Fruit fly (Drosophila melanogaster) whole organism, embryonic: Measurements from ENCODE around the gene Gr64d.

ENCODE experiments used
- Ada2b ChIP-seq: fragments of 200-800 bp; sonication (Bioruptor generic); IDR thresholded peaks from 2 replicates; pipeline ENCODE4 v1.3.6; 2022; ENCODE audit warnings: missing biosample characterization, missing genetic modification characterization
- Bgb ChIP-seq: fragments of 200-800 bp; sonication (Bioruptor generic); IDR thresholded peaks from 2 replicates; pipeline ENCODE4 v1.3.6; 2022; ENCODE audit warnings: missing biosample characterization, missing genetic modification characterization; ENCODE audit not compliant: partially characterized antibody
- Blimp-1 ChIP-seq: fragments of 200-800 bp; sonication (Bioruptor generic); optimal IDR thresholded peaks from 3 replicates; lab custom pipeline; 2018; ENCODE audit warnings: missing biosample characterization, missing genetic modification characterization, mild to moderate bottlenecking, moderate library complexity, missing genetic modification reagents
- CG11504 ChIP-seq: fragments of 200-800 bp; sonication (Bioruptor generic); optimal IDR thresholded peaks from 3 replicates; lab custom pipeline; 2019; ENCODE audit warnings: missing biosample characterization, mild to moderate bottlenecking, missing genetic modification characterization, moderate library complexity
- CG12071 ChIP-seq: fragments of 200-800 bp; sonication (Bioruptor generic); optimal IDR thresholded peaks from 3 replicates; lab custom pipeline; 2018; ENCODE audit warnings: missing biosample characterization, mild to moderate bottlenecking, missing genetic modification characterization
- CG12659 ChIP-seq: fragments of 200-800 bp; sonication (Bioruptor generic); optimal IDR thresholded peaks from 3 replicates; lab custom pipeline; 2017; ENCODE audit warnings: mild to moderate bottlenecking, missing biosample characterization, missing genetic modification reagents, missing genetic modification characterization
- CG13287 ChIP-seq: fragments of 200-800 bp; sonication (Bioruptor generic); IDR thresholded peaks from 2 replicates; pipeline ENCODE4 v1.3.6; 2022; ENCODE audit warnings: missing biosample characterization, missing genetic modification characterization; ENCODE audit not compliant: partially characterized antibody
- CG13424 ChIP-seq: fragments of 200-800 bp; sonication (Bioruptor generic); optimal IDR thresholded peaks from 2 replicates; lab custom pipeline; 2019; ENCODE audit warnings: missing biosample characterization, mild to moderate bottlenecking, missing genetic modification characterization, moderate library complexity
- CG14050 ChIP-seq: fragments of 200-800 bp; sonication (Bioruptor generic); IDR thresholded peaks from 3 replicates; pipeline ENCODE4 v1.3.6; 2022; ENCODE audit warnings: missing biosample characterization, missing genetic modification characterization
- CG15601 ChIP-seq: fragments of 200-800 bp; sonication (Bioruptor generic); optimal IDR thresholded peaks from 3 replicates; lab custom pipeline; 2019; ENCODE audit warnings: missing biosample characterization, mild to moderate bottlenecking, missing genetic modification characterization, moderate library complexity
- CG17385 ChIP-seq: fragments of 200-800 bp; sonication (Bioruptor generic); optimal IDR thresholded peaks from 3 replicates; lab custom pipeline; 2018; ENCODE audit warnings: missing biosample characterization, mild to moderate bottlenecking, missing genetic modification characterization
- CG6175 ChIP-seq: fragments of 200-800 bp; sonication (Bioruptor generic); IDR thresholded peaks from 3 replicates; pipeline ENCODE4 v1.3.6; 2022; ENCODE audit warnings: missing biosample characterization, missing genetic modification characterization
- CG7786 ChIP-seq: fragments of 200-800 bp; sonication (Bioruptor generic); optimal IDR thresholded peaks from 2 replicates; lab custom pipeline; 2016; ENCODE audit warnings: missing biosample characterization, missing genetic modification characterization
- CG7839 ChIP-seq: fragments of 200-800 bp; sonication (Bioruptor generic); optimal IDR thresholded peaks from 3 replicates; lab custom pipeline; 2018; ENCODE audit warnings: missing biosample characterization, mild to moderate bottlenecking, missing genetic modification characterization, moderate library complexity
- D19A ChIP-seq: fragments of 200-800 bp; optimal IDR thresholded peaks from 3 replicates; lab custom pipeline; 2019; ENCODE audit warnings: missing biosample characterization, mild to moderate bottlenecking, missing genetic modification characterization, moderate library complexity
- Dek ChIP-seq: fragments of 200-800 bp; sonication (Bioruptor generic); optimal IDR thresholded peaks from 3 replicates; lab custom pipeline; 2019; ENCODE audit warnings: missing biosample characterization, mild to moderate bottlenecking, missing genetic modification characterization, moderate library complexity
- Dll ChIP-seq: fragments of 200-800 bp; sonication (Bioruptor generic); IDR thresholded peaks from 4 replicates; pipeline ENCODE4 v1.3.6; 2022; ENCODE audit warnings: missing biosample characterization, missing genetic modification characterization; ENCODE audit not compliant: partially characterized antibody
- Doc2 ChIP-seq: fragments of 200-800 bp; sonication (Bioruptor generic); IDR thresholded peaks from 2 replicates; pipeline ENCODE4 v1.3.6; 2022; ENCODE audit warnings: missing biosample characterization, missing genetic modification characterization
- Ets65A ChIP-seq: fragments of 200-800 bp; sonication (Bioruptor generic); peaks from one replicate; lab custom pipeline; 2016; ENCODE audit warnings: missing biosample characterization, missing genetic modification characterization
- GATAe ChIP-seq: fragments of 200-800 bp; sonication (Bioruptor generic); conservative IDR thresholded peaks from 2 replicates; pipeline ENCODE4 v1.3.6; 2022; ENCODE audit warnings: missing biosample characterization, missing genetic modification characterization
- Hey ChIP-seq: fragments of 200-800 bp; sonication (Bioruptor generic); optimal IDR thresholded peaks from 3 replicates; lab custom pipeline; 2018; ENCODE audit warnings: missing biosample characterization, mild to moderate bottlenecking, missing genetic modification characterization
- Hr39 ChIP-seq: fragments of >200 bp; optimal IDR thresholded peaks from 2 replicates; lab custom pipeline; 2017
- Med ChIP-seq: fragments of 200-800 bp; sonication (Bioruptor generic); peaks from one replicate; lab custom pipeline; 2016; ENCODE audit warnings: missing biosample characterization, missing genetic modification characterization, mild to moderate bottlenecking, inconsistent platforms, moderate library complexity
- Nf-YC ChIP-seq: fragments of 200-800 bp; optimal IDR thresholded peaks from 3 replicates; lab custom pipeline; 2019; ENCODE audit warnings: missing biosample characterization, mild to moderate bottlenecking, missing genetic modification characterization, moderate library complexity
- Pdp1 ChIP-seq, 2 experiments: fragments of 200-800 bp; sonication (Bioruptor generic); optimal IDR thresholded peaks; 3 replicates each; lab custom pipeline; 2016; ENCODE audit warnings: missing biosample characterization in 2 of 2, missing genetic modification characterization in 2 of 2, mild to moderate bottlenecking in 1 of 2, moderate library complexity in 1 of 2
- Ptx1 ChIP-seq: fragments of 200-800 bp; sonication (Bioruptor generic); IDR thresholded peaks from 2 replicates; pipeline ENCODE4 v1.3.6; 2022; ENCODE audit warnings: missing biosample characterization, missing genetic modification characterization
- Ravus ChIP-seq: fragments of 200-800 bp; sonication (Bioruptor generic); IDR thresholded peaks from 2 replicates; pipeline ENCODE4 v1.3.6; 2022; ENCODE audit warnings: missing biosample characterization, missing genetic modification characterization
- Sin3A ChIP-seq: fragments of >200 bp; optimal IDR thresholded peaks from 2 replicates; lab custom pipeline; 2018
- Xbp1 ChIP-seq: fragments of 200-800 bp; sonication (Bioruptor generic); optimal IDR thresholded peaks from 3 replicates; lab custom pipeline; 2016; ENCODE audit warnings: missing biosample characterization, mild to moderate bottlenecking, missing genetic modification characterization
- ash1 ChIP-seq: fragments of 200-800 bp; sonication (Bioruptor generic); optimal IDR thresholded peaks from 2 replicates; lab custom pipeline; 2018; ENCODE audit warnings: missing biosample characterization, mild to moderate bottlenecking, missing genetic modification characterization
- az2 ChIP-seq: fragments of 200-800 bp; sonication (Bioruptor generic); optimal IDR thresholded peaks from 3 replicates; lab custom pipeline; 2016; ENCODE audit warnings: missing biosample characterization, missing genetic modification characterization
- cad ChIP-seq: fragments of >200 bp; optimal IDR thresholded peaks from 2 replicates; lab custom pipeline; 2017; ENCODE audit warnings: missing biosample characterization, missing genetic modification characterization
- chm ChIP-seq: fragments of 200-800 bp; sonication (Bioruptor generic); IDR thresholded peaks from 2 replicates; pipeline ENCODE4 v1.3.6; 2022; ENCODE audit warnings: missing biosample characterization, missing genetic modification characterization
- dati ChIP-seq: fragments of 200-800 bp; sonication (Bioruptor generic); IDR thresholded peaks from 2 replicates; pipeline ENCODE4 v1.3.6; 2022; ENCODE audit warnings: missing biosample characterization, missing genetic modification characterization
- dysf ChIP-seq: fragments of 200-800 bp; sonication (Bioruptor generic); IDR thresholded peaks from 3 replicates; pipeline ENCODE4 v1.3.6; 2022; ENCODE audit warnings: missing biosample characterization, missing genetic modification characterization
- fru ChIP-seq: fragments of >200 bp; optimal IDR thresholded peaks from 2 replicates; lab custom pipeline; 2017
- fu2 ChIP-seq: fragments of 200-800 bp; sonication (Bioruptor generic); optimal IDR thresholded peaks from 2 replicates; lab custom pipeline; 2016; ENCODE audit warnings: missing biosample characterization, missing genetic modification characterization
- gro ChIP-seq: fragments of 200-800 bp; sonication (Bioruptor generic); optimal IDR thresholded peaks from 2 replicates; lab custom pipeline; 2016; ENCODE audit warnings: missing biosample characterization, missing genetic modification characterization
- gt ChIP-seq: fragments of 200-800 bp; sonication (Bioruptor generic); IDR thresholded peaks from 2 replicates; pipeline ENCODE4 v1.3.6; 2022; ENCODE audit warnings: missing biosample characterization, missing genetic modification characterization
- lilli ChIP-seq: fragments of 200-800 bp; sonication (Bioruptor generic); optimal IDR thresholded peaks from 3 replicates; lab custom pipeline; 2016; ENCODE audit warnings: missing biosample characterization, missing genetic modification characterization
- mirr ChIP-seq: fragments of 200-800 bp; sonication (Bioruptor generic); optimal IDR thresholded peaks from 3 replicates; lab custom pipeline; 2018; ENCODE audit warnings: missing biosample characterization, mild to moderate bottlenecking, missing genetic modification characterization
- prd ChIP-seq, 3 experiments: fragments of >200 bp in 2 of 3; fragments of 200-800 bp in 1 of 3; sonication (Bioruptor generic) in 1 of 3; optimal IDR thresholded peaks in 2 of 3; IDR thresholded peaks in 1 of 3; 2 replicates in 2 of 3; 3 replicates in 1 of 3; pipeline versions ENCODE4 v1.3.6 to Lab custom; 2017 to 2022; ENCODE audit warnings: missing biosample characterization in 1 of 3, missing genetic modification characterization in 1 of 3
- pzg ChIP-seq: fragments of 200-800 bp; sonication (Bioruptor generic); optimal IDR thresholded peaks from 3 replicates; lab custom pipeline; 2018; ENCODE audit warnings: missing biosample characterization, mild to moderate bottlenecking, missing genetic modification characterization, moderate library complexity
- slp2 ChIP-seq: fragments of 200-800 bp; sonication (Bioruptor generic); optimal IDR thresholded peaks from 2 replicates; lab custom pipeline; 2016; ENCODE audit warnings: missing biosample characterization, missing genetic modification characterization
- sqz ChIP-seq: fragments of 200-800 bp; sonication (Bioruptor generic); optimal IDR thresholded peaks from 3 replicates; lab custom pipeline; 2018; ENCODE audit warnings: missing biosample characterization, mild to moderate bottlenecking, missing genetic modification characterization
- stc ChIP-seq: fragments of 200-800 bp; sonication (Bioruptor generic); IDR thresholded peaks from 2 replicates; pipeline ENCODE4 v1.3.6; 2022; ENCODE audit warnings: missing biosample characterization, missing genetic modification characterization
- trem ChIP-seq: fragments of 200-800 bp; optimal IDR thresholded peaks from 3 replicates; lab custom pipeline; 2019; ENCODE audit warnings: missing biosample characterization, mild to moderate bottlenecking, missing genetic modification characterization, moderate library complexity
- tx ChIP-seq: fragments of 200-800 bp; sonication (Bioruptor generic); optimal IDR thresholded peaks from 2 replicates; lab custom pipeline; 2016; ENCODE audit warnings: missing biosample characterization, missing genetic modification characterization
- unc-4 ChIP-seq: fragments of 200-800 bp; sonication (Bioruptor generic); IDR thresholded peaks from 2 replicates; pipeline ENCODE4 v1.3.6; 2022; ENCODE audit warnings: missing biosample characterization, missing genetic modification characterization; ENCODE audit not compliant: partially characterized antibody
- vnd ChIP-seq: fragments of 200-800 bp; sonication (Bioruptor generic); IDR thresholded peaks from 3 replicates; pipeline ENCODE4 v1.3.6; 2022; ENCODE audit warnings: missing biosample characterization, missing genetic modification characterization; ENCODE audit not compliant: partially characterized antibody
- zfh2 ChIP-seq: fragments of 200-800 bp; sonication (Bioruptor generic); optimal IDR thresholded peaks from 2 replicates; lab custom pipeline; 2016; ENCODE audit warnings: missing biosample characterization, missing genetic modification characterization

Gene Gr64d

DNA sequence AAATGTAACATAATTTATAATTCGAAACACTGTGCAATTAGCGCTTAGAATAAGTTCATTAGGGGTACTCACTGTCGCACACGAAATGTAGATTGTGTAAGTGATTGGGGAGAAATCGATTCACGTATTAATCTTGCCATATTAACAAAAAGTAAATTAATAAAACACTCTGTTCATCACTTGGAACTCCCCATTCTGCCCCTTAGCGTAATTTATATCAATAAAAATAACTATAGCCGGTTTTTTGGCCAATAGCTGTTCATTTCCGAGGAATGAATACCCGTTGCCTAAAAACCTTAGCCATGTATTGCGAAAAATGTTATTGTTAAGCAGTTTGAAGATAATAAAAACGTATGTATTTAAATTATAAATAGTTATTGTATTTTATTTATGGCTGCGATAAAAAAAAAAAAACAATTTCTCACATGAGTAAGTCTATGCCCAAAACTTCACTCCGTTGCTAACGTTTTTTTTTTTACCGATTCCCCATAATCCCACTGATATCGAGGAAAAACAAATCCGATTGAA lies 27.5 kb downstream of the Gr64d start, which contains the start of gene Ugt305A1 (continued):
- TF ChIP-seq prd (optimal IDR thresholded peaks at IDR 0.05; lab: Kevin White, UChicago): no peak
- peak; percentile 26; the same call in 1 of the 3 replicates for TF ChIP-seq prd (GFP tag; IDR thresholded peaks at IDR 0.05; lab: Robert Waterston, UW)
- no peak for TF ChIP-seq trem (tag; lab: Kevin White, UChicago)
- TF ChIP-seq Hr39 (lab: Kevin White, UChicago): no peak
- TF ChIP-seq Blimp-1: no peak
- no peak for TF ChIP-seq Dek (tag; lab: Kevin White, UChicago)
- TF ChIP-seq CG7786: no peak
- TF ChIP-seq CG7839: no peak
- no peak for TF ChIP-seq CG12071 (GFP tag; lab: Kevin White, UChicago)
- no peak for TF ChIP-seq unc-4 (GFP tag; lab: Robert Waterston, UW)
- no peak for TF ChIP-seq Bgb (GFP tag; lab: Robert Waterston, UW)
- no peak for TF ChIP-seq vnd (GFP tag; lab: Robert Waterston, UW)
- no peak for TF ChIP-seq chm
- no peak for TF ChIP-seq mirr (GFP tag; lab: Kevin White, UChicago)
- no peak for TF ChIP-seq D19A (tag; lab: Kevin White, UChicago)
- 0 out of 2 replicates have a peak, but pooled peaks have one; percentile 10 for TF ChIP-seq dati
- TF ChIP-seq Hey (tag; lab: Kevin White, UChicago): no peak
- TF ChIP-seq cad (GFP tag; lab: Kevin White, UChicago): no peak
- TF ChIP-seq tx (GFP tag; lab: Kevin White, UChicago): no peak
- peak; percentile 11 for TF ChIP-seq CG12659 (GFP tag; lab: Kevin White, UChicago)
- no peak for TF ChIP-seq sqz (GFP tag; lab: Kevin White, UChicago)
- TF ChIP-seq ash1 (GFP tag; lab: Kevin White, UChicago): no peak
- TF ChIP-seq Nf-YC (tag; lab: Kevin White, UChicago): no peak
- TF ChIP-seq pzg (GFP tag; lab: Kevin White, UChicago): no peak
- TF ChIP-seq dysf (GFP tag; lab: Robert Waterston, UW): 0 out of 3 replicates have a peak, but pooled peaks have one; percentile 19
- TF ChIP-seq lilli (GFP tag; lab: Kevin White, UChicago): no peak
- no peak for TF ChIP-seq gro
- no peak for TF ChIP-seq CG14050
- no peak for TF ChIP-seq Ada2b (GFP tag; lab: Robert Waterston, UW)
- no peak for TF ChIP-seq zfh2 (GFP tag; lab: Kevin White, UChicago)
- TF ChIP-seq Med (GFP tag; lab: Kevin White, UChicago): peak; percentile 65
- TF ChIP-seq fru (lab: Kevin White, UChicago): no peak
- no peak for TF ChIP-seq slp2 (GFP tag; lab: Kevin White, UChicago)
- TF ChIP-seq GATAe (GFP tag; lab: Robert Waterston, UW): no peak
- TF ChIP-seq CG13287 (GFP tag; lab: Robert Waterston, UW): no peak
- TF ChIP-seq Sin3A (lab: Kevin White, UChicago): no peak
- no peak for TF ChIP-seq CG13424
- TF ChIP-seq CG11504: no peak
- 0 out of 2 replicates have a peak, but pooled peaks have one; percentile 24 for TF ChIP-seq stc (GFP tag; lab: Robert Waterston, UW)
- no peak for TF ChIP-seq fu2 (GFP tag; lab: Kevin White, UChicago)
- TF ChIP-seq Ravus (GFP tag; lab: Robert Waterston, UW): no peak
- TF ChIP-seq CG6175 (GFP tag; lab: Robert Waterston, UW): no peak
- no peak for TF ChIP-seq CG15601 (tag; lab: Kevin White, UChicago)
- TF ChIP-seq CG17385 (GFP tag; lab: Kevin White, UChicago): no peak
- peak; percentile 28; the same call in 1 of the 2 replicates for TF ChIP-seq Ptx1 (GFP tag; lab: Robert Waterston, UW)
- TF ChIP-seq Xbp1: no peak
- no peak for TF ChIP-seq Doc2 (GFP tag; lab: Robert Waterston, UW)
- no peak for TF ChIP-seq gt (GFP tag; lab: Robert Waterston, UW)
- no peak for TF ChIP-seq Dll (GFP tag; lab: Robert Waterston, UW)
- peak; percentile 61 for TF ChIP-seq Ets65A
- no peak for TF ChIP-seq Pdp1 (GFP tag; optimal IDR thresholded peaks at IDR 0.05; lab: Kevin White, UChicago)
- TF ChIP-seq az2 (GFP tag; lab: Kevin White, UChicago): no peak
